Worm (Caenorhabditis elegans) whole organism, late embryonic: ENCODE data around the gene ZK218.1.

ENCODE experiments used
- ceh-19 ChIP-seq: fragments of 200-800 bp; sonication (Bioruptor generic); optimal IDR thresholded peaks from 2 replicates; lab custom pipeline; 2018; ENCODE audit warnings: mild to moderate bottlenecking, missing genetic modification characterization, missing compliant biosample characterization
- ceh-9 ChIP-seq: sonication (generic microtip); optimal IDR thresholded peaks from 2 replicates; lab custom pipeline; 2016; ENCODE audit warnings: mild to moderate bottlenecking, missing genetic modification characterization, inconsistent platforms, missing compliant biosample characterization
- eyg-1 ChIP-seq: sonication (generic microtip); optimal IDR thresholded peaks from 2 replicates; lab custom pipeline; 2016; ENCODE audit warnings: missing genotype, missing genetic modification characterization, missing compliant biosample characterization
- fkh-10 ChIP-seq: fragments of 150-350 bp; optimal IDR thresholded peaks from 2 replicates; lab custom pipeline; 2014; ENCODE audit warnings: missing biosample characterization, missing genetic modification reagents, missing genetic modification characterization
- sox-4 ChIP-seq: sonication (generic microtip); optimal IDR thresholded peaks from 2 replicates; lab custom pipeline; 2017; ENCODE audit warnings: mild to moderate bottlenecking, missing genetic modification characterization, inconsistent platforms, missing compliant biosample characterization
- tbx-7 ChIP-seq: sonication (generic microtip); optimal IDR thresholded peaks from 2 replicates; lab custom pipeline; 2016; ENCODE audit warnings: missing genotype, missing genetic modification characterization, missing compliant biosample characterization
- ttx-3 ChIP-seq: sonication (generic microtip); optimal IDR thresholded peaks from 2 replicates; lab custom pipeline; 2016; ENCODE audit warnings: missing genetic modification reagents, missing genetic modification characterization, missing compliant biosample characterization
- unc-55 ChIP-seq: sonication (generic microtip); optimal IDR thresholded peaks from 2 replicates; lab custom pipeline; 2017; ENCODE audit warnings: missing biosample characterization, missing genetic modification reagents, missing genetic modification characterization

ce11 chrV:17082718-17083117, 9.6 kb upstream of the ZK218.1 start, which contains the start of gene T05E12.9:
- no peak for TF ChIP-seq tbx-7 (tag; lab: Kevin White, UChicago)
- TF ChIP-seq ceh-9 (tag; lab: Kevin White, UChicago): no peak
- TF ChIP-seq sox-4 (tag; lab: Kevin White, UChicago): no peak
- no peak for TF ChIP-seq ttx-3 (tag; lab: Kevin White, UChicago)
- TF ChIP-seq ceh-19 (GFP tag; lab: Kevin White, UChicago): no peak
- TF ChIP-seq eyg-1: no peak
- no peak for TF ChIP-seq unc-55 (GFP tag; lab: Kevin White, UChicago)
- TF ChIP-seq fkh-10: no peak
